Worm (Caenorhabditis elegans) whole organism, young adult: Measurements from ENCODE around the gene dct-16.

ENCODE experiments used
- F22D6.2 ChIP-seq: sonication (generic microtip); optimal IDR thresholded peaks from 2 replicates; lab custom pipeline; 2016; ENCODE audit warnings: mild to moderate bottlenecking, missing genetic modification characterization, missing compliant biosample characterization
- F57C9.4 ChIP-seq: sonication (generic microtip); optimal IDR thresholded peaks from 2 replicates; lab custom pipeline; 2017; ENCODE audit warnings: mild to moderate bottlenecking, missing genetic modification characterization, missing compliant biosample characterization
- T26A5.8 ChIP-seq: sonication (generic microtip); optimal IDR thresholded peaks from 2 replicates; lab custom pipeline; 2016; ENCODE audit warnings: missing genetic modification characterization, missing compliant biosample characterization
- ceh-58 ChIP-seq: fragments of 200-800 bp; sonication (Bioruptor generic); IDR thresholded peaks from 2 replicates; pipeline ENCODE4 v1.3.6; 2022; ENCODE audit warnings: missing genetic modification characterization, missing compliant biosample characterization
- him-1 ChIP-seq: sonication (generic microtip); optimal IDR thresholded peaks from 2 replicates; lab custom pipeline; 2016; ENCODE audit warnings: missing genotype, missing genetic modification reagents, missing genetic modification characterization, missing compliant biosample characterization
- let-607 ChIP-seq, 2 experiments: fragments of 200-800 bp in 1 of 2; sonication (Bioruptor generic) in 1 of 2; sonication (generic microtip) in 1 of 2; optimal IDR thresholded peaks; 2 replicates each; lab custom pipeline; 2016 to 2018; ENCODE audit warnings: mild to moderate bottlenecking in 2 of 2, missing compliant biosample characterization in 2 of 2, missing genetic modification characterization in 2 of 2, moderate library complexity in 2 of 2, missing genotype in 1 of 2
- lsl-1 ChIP-seq: fragments of 200-800 bp; sonication (Bioruptor generic); optimal IDR thresholded peaks from 2 replicates; lab custom pipeline; 2018; ENCODE audit warnings: mild to moderate bottlenecking, missing genetic modification characterization, moderate library complexity, missing compliant biosample characterization
- mcd-1 ChIP-seq: fragments of 200-800 bp; sonication (Bioruptor generic); IDR thresholded peaks from 2 replicates; pipeline ENCODE4 v1.3.6; 2022; ENCODE audit warnings: missing genetic modification reagents, missing genetic modification characterization, missing compliant biosample characterization
- nfyb-1 ChIP-seq: fragments of 200-800 bp; sonication (Bioruptor generic); IDR thresholded peaks from 2 replicates; pipeline ENCODE4 v1.3.6; 2022; ENCODE audit warnings: missing genetic modification reagents, missing genetic modification characterization, missing compliant biosample characterization
- nhr-120 ChIP-seq: fragments of 200-800 bp; sonication (Bioruptor generic); IDR thresholded peaks from 2 replicates; pipeline ENCODE4 v1.3.6; 2022; ENCODE audit warnings: missing genetic modification characterization, missing compliant biosample characterization
- unc-62 ChIP-seq: fragments of 150-350 bp; optimal IDR thresholded peaks from 2 replicates; lab custom pipeline; 2014; ENCODE audit warnings: missing biosample characterization, missing genetic modification reagents, missing genetic modification characterization

- no peak for TF ChIP-seq nfyb-1 (GFP tag; lab: Robert Waterston, UW)
- 0 out of 2 replicates have a peak, but pooled peaks have one; percentile 46 for TF ChIP-seq nhr-120 (GFP tag; lab: Robert Waterston, UW)
- TF ChIP-seq lsl-1 = no peak
- TF ChIP-seq mcd-1 (GFP tag; lab: Robert Waterston, UW) = no peak
- no peak for TF ChIP-seq let-607 (tag; optimal IDR thresholded peaks at IDR 0.05; lab: Kevin White, UChicago)
- no peak for TF ChIP-seq F22D6.2 (tag; lab: Kevin White, UChicago)
- TF ChIP-seq ceh-58 (GFP tag; lab: Robert Waterston, UW) = no peak
- no peak for TF ChIP-seq unc-62 (GFP tag; lab: Kevin White, UChicago)
- TF ChIP-seq him-1 = no peak
- no peak for TF ChIP-seq F57C9.4 (tag; lab: Kevin White, UChicago)
- no peak for TF ChIP-seq T26A5.8 (tag; lab: Kevin White, UChicago)
These were observed 10.6 kb upstream of the dct-16 start for ce11 chrV:20509427-20509826.
